Fruit fly (Drosophila melanogaster) whole organism, wandering third instar larva: ENCODE data around the gene CG13725.

ENCODE experiments used
- CG32264 ChIP-seq: fragments of 200-800 bp; sonication (Bioruptor generic); optimal IDR thresholded peaks from 2 replicates; lab custom pipeline; 2016; ENCODE audit warnings: missing biosample characterization, missing genetic modification characterization
- HLH106 ChIP-seq: fragments of 200-800 bp; optimal IDR thresholded peaks from 3 replicates; lab custom pipeline; 2019; ENCODE audit warnings: missing biosample characterization, mild to moderate bottlenecking, missing genetic modification characterization, moderate library complexity
- Hr78 ChIP-seq: fragments of >200 bp; optimal IDR thresholded peaks from 2 replicates; lab custom pipeline; 2017; ENCODE audit warnings: missing biosample characterization, missing genetic modification characterization
- Jra ChIP-seq: sonication (Bioruptor generic); optimal IDR thresholded peaks from 2 replicates; lab custom pipeline; 2016; ENCODE audit warnings: missing biosample characterization, missing genetic modification characterization
- Myc ChIP-seq: fragments of >200 bp; optimal IDR thresholded peaks from 2 replicates; lab custom pipeline; 2017
- OdsH ChIP-seq: fragments of 200-800 bp; sonication (Bioruptor generic); optimal IDR thresholded peaks from 2 replicates; lab custom pipeline; 2016; ENCODE audit warnings: missing biosample characterization, mild to moderate bottlenecking, missing genetic modification characterization
- br ChIP-seq: fragments of 200-800 bp; sonication (Bioruptor generic); optimal IDR thresholded peaks from 2 replicates; lab custom pipeline; 2016; ENCODE audit warnings: missing biosample characterization, missing genetic modification characterization
- dl ChIP-seq, 2 experiments: fragments of 175-275, 200-275 bp in 1 of 2; fragments of 200-275 bp in 1 of 2; sonication (Bioruptor generic); optimal IDR thresholded peaks; lab custom pipeline; 2018; ENCODE audit warnings: mild to moderate bottlenecking in 2 of 2, missing biosample characterization in 2 of 2, missing genetic modification characterization in 2 of 2, moderate library complexity in 2 of 2; ENCODE audit not compliant: partially characterized antibody in 2 of 2, insufficient read depth in 1 of 2
- dsf ChIP-seq: sonication (Bioruptor generic); optimal IDR thresholded peaks from 2 replicates; lab custom pipeline; 2016; ENCODE audit warnings: missing biosample characterization, missing genetic modification characterization, borderline replicate concordance
- h ChIP-seq: fragments of 200-800 bp; sonication (Bioruptor generic); optimal IDR thresholded peaks from 3 replicates; lab custom pipeline; 2016; ENCODE audit warnings: missing biosample characterization, mild to moderate bottlenecking, missing genetic modification characterization
- jim ChIP-seq: fragments of 175-275, 200-325 bp; sonication (Bioruptor generic); optimal IDR thresholded peaks from 2 replicates; lab custom pipeline; 2016; ENCODE audit warnings: missing biosample characterization, mild to moderate bottlenecking, missing genetic modification characterization
- pan ChIP-seq: fragments of >200 bp; optimal IDR thresholded peaks from 2 replicates; lab custom pipeline; 2017
- psq ChIP-seq: fragments of 200-800 bp; sonication (Bioruptor generic); optimal IDR thresholded peaks from 3 replicates; lab custom pipeline; 2017; ENCODE audit warnings: missing biosample characterization, mild to moderate bottlenecking, missing genetic modification characterization, moderate library complexity

DNA sequence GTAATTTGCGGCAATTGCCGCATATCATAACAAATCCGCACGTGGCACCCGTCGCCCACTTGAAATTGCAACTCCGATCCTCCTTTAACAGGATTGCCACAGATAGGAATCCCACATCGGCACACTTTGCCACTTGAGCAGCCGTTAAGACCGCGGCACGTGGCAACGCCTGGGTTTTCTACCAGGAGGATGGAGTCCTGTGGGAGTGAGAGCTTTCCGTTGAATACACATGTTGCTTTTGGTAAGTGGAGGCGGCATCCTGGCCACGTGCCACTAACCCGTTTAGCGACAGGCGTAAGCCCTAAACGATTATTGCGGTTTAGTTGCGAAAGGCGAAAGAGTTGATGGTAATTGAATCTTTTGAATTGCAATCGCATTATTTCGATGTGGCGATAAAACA is 33.2 kb upstream of the CG13725 start:
- TF ChIP-seq OdsH (GFP tag; lab: Kevin White, UChicago) (no peak), jim (GFP tag; lab: Kevin White, UChicago) (no peak), HLH106 (tag; lab: Kevin White, UChicago) (no peak), Jra (no peak), h (GFP tag; lab: Kevin White, UChicago) (no peak), Myc (lab: Kevin White, UChicago) (no peak), pan (lab: Kevin White, UChicago) (no peak), dsf (no peak), psq (GFP tag; lab: Kevin White, UChicago) (no peak), CG32264 (GFP tag; lab: Kevin White, UChicago) (no peak), dl (GFP tag; optimal IDR thresholded peaks at IDR 0.05; lab: Kevin White, UChicago; ENCODE audit: insufficient read depth in 1 of 2, partially characterized antibody in 2 of 2) (no peak), br (no peak), Hr78 (GFP tag; lab: Kevin White, UChicago) (no peak)
